Fruit fly (Drosophila melanogaster) whole organism, embryonic: ENCODE results near the gene CG1299.
A peak's percentile ranks its signal among the peaks of the same experiment; 100 is the strongest.

ENCODE experiments used
- Antp ChIP-seq: fragments of 200-800 bp; sonication (Bioruptor generic); optimal IDR thresholded peaks from 3 replicates; lab custom pipeline; 2016; ENCODE audit warnings: missing biosample characterization, missing genetic modification characterization
- CG10321 ChIP-seq: fragments of 200-800 bp; sonication (Bioruptor generic); IDR thresholded peaks from 2 replicates; pipeline ENCODE4 v1.3.6; 2022; ENCODE audit warnings: missing biosample characterization, missing genetic modification characterization
- CG11504 ChIP-seq: fragments of 200-800 bp; sonication (Bioruptor generic); optimal IDR thresholded peaks from 3 replicates; lab custom pipeline; 2019; ENCODE audit warnings: missing biosample characterization, mild to moderate bottlenecking, missing genetic modification characterization, moderate library complexity
- CG13894 ChIP-seq: fragments of 200-800 bp; sonication (Bioruptor generic); optimal IDR thresholded peaks from 3 replicates; lab custom pipeline; 2018; ENCODE audit warnings: missing biosample characterization, mild to moderate bottlenecking, missing genetic modification characterization, moderate library complexity
- CG14441 ChIP-seq: fragments of 200-800 bp; sonication (Bioruptor generic); IDR thresholded peaks from 2 replicates; pipeline ENCODE4 v1.3.6; 2022; ENCODE audit warnings: missing biosample characterization, missing genetic modification characterization
- CG14860 ChIP-seq: fragments of 200-800 bp; sonication (Bioruptor generic); IDR thresholded peaks from 3 replicates; pipeline ENCODE4 v1.3.6; 2022; ENCODE audit warnings: missing biosample characterization, missing genetic modification characterization; ENCODE audit not compliant: partially characterized antibody
- CG1529 ChIP-seq: fragments of 200-800 bp; sonication (Bioruptor generic); optimal IDR thresholded peaks from 3 replicates; lab custom pipeline; 2018; ENCODE audit warnings: missing biosample characterization, missing genetic modification characterization
- CG2199 ChIP-seq: fragments of 200-800 bp; sonication (Bioruptor generic); IDR thresholded peaks from 3 replicates; pipeline ENCODE4 v1.3.6; 2022; ENCODE audit warnings: missing biosample characterization, missing genetic modification characterization
- CG3065 ChIP-seq: fragments of 200-800 bp; sonication (Bioruptor generic); optimal IDR thresholded peaks from 2 replicates; lab custom pipeline; 2016; ENCODE audit warnings: missing biosample characterization, missing genetic modification characterization
- CG31224 ChIP-seq: fragments of 200-800 bp; sonication (Bioruptor generic); IDR thresholded peaks from 2 replicates; pipeline ENCODE4 v1.3.6; 2022; ENCODE audit warnings: missing biosample characterization, missing genetic modification characterization
- CG3163 ChIP-seq: fragments of 200-800 bp; sonication (Bioruptor generic); optimal IDR thresholded peaks from 3 replicates; lab custom pipeline; 2016; ENCODE audit warnings: missing biosample characterization, missing genetic modification characterization
- CG8089 ChIP-seq: fragments of 200-800 bp; sonication (Bioruptor generic); optimal IDR thresholded peaks from 3 replicates; lab custom pipeline; 2016; ENCODE audit warnings: missing biosample characterization, missing genetic modification characterization
- CG8478 ChIP-seq: fragments of >200 bp; optimal IDR thresholded peaks from 2 replicates; lab custom pipeline; 2018
- CG8765 ChIP-seq: fragments of 200-800 bp; sonication (Bioruptor generic); IDR thresholded peaks from 2 replicates; pipeline ENCODE4 v1.3.6; 2022; ENCODE audit warnings: missing biosample characterization, missing genetic modification characterization
- CG8944 ChIP-seq: fragments of 200-800 bp; sonication (Bioruptor generic); optimal IDR thresholded peaks from 3 replicates; lab custom pipeline; 2016; ENCODE audit warnings: missing biosample characterization, missing genetic modification characterization
- CG9727 ChIP-seq: fragments of 200-800 bp; sonication (Bioruptor generic); optimal IDR thresholded peaks from 3 replicates; lab custom pipeline; 2017; ENCODE audit warnings: missing biosample characterization, mild to moderate bottlenecking, missing genetic modification characterization
- CkIIα-i1 ChIP-seq: fragments of 200-800 bp; sonication (Bioruptor generic); IDR thresholded peaks from 2 replicates; pipeline ENCODE4 v1.3.6; 2022; ENCODE audit warnings: missing biosample characterization, missing genetic modification characterization
- D19A ChIP-seq: fragments of 200-800 bp; optimal IDR thresholded peaks from 3 replicates; lab custom pipeline; 2019; ENCODE audit warnings: missing biosample characterization, mild to moderate bottlenecking, missing genetic modification characterization, moderate library complexity
- HLH3B ChIP-seq: fragments of 200-800 bp; sonication (Bioruptor generic); IDR thresholded peaks from 2 replicates; pipeline ENCODE4 v1.3.6; 2022; ENCODE audit warnings: missing biosample characterization, missing genetic modification characterization
- Hmr ChIP-seq: fragments of 200-800 bp; sonication (Bioruptor generic); optimal IDR thresholded peaks from 3 replicates; lab custom pipeline; 2017; ENCODE audit warnings: mild to moderate bottlenecking, missing biosample characterization, missing genetic modification reagents, missing genetic modification characterization
- Hr51 ChIP-seq, 2 experiments: fragments of 200-800 bp; sonication (Bioruptor generic); optimal IDR thresholded peaks; 2 replicates in 1 of 2; 3 replicates in 1 of 2; lab custom pipeline; 2016 to 2018; ENCODE audit warnings: missing biosample characterization in 2 of 2, missing genetic modification characterization in 2 of 2, mild to moderate bottlenecking in 1 of 2, moderate library complexity in 1 of 2
- Lpt ChIP-seq: fragments of >200 bp; optimal IDR thresholded peaks from 2 replicates; lab custom pipeline; 2018; ENCODE audit warnings: missing biosample characterization, missing genetic modification characterization
- NfI ChIP-seq: fragments of 200-800 bp; sonication (Bioruptor generic); optimal IDR thresholded peaks from 3 replicates; lab custom pipeline; 2018; ENCODE audit warnings: missing biosample characterization, mild to moderate bottlenecking, missing genetic modification characterization, moderate library complexity
- Poxn ChIP-seq: fragments of 200-800 bp; sonication (Bioruptor generic); IDR thresholded peaks from 2 replicates; pipeline ENCODE4 v1.3.6; 2022; ENCODE audit warnings: missing biosample characterization, missing genetic modification characterization
- Rx ChIP-seq: fragments of 200-800 bp; sonication (Bioruptor generic); IDR thresholded peaks from 2 replicates; pipeline ENCODE4 v1.3.6; 2022; ENCODE audit warnings: missing biosample characterization, missing genetic modification characterization
- Spps ChIP-seq: fragments of 200-800 bp; sonication (Bioruptor generic); optimal IDR thresholded peaks from 2 replicates; lab custom pipeline; 2018; ENCODE audit warnings: missing biosample characterization, mild to moderate bottlenecking, missing genetic modification characterization
- Sry-β ChIP-seq: fragments of 200-800 bp; sonication (Bioruptor generic); optimal IDR thresholded peaks from 2 replicates; lab custom pipeline; 2018; ENCODE audit warnings: missing biosample characterization, mild to moderate bottlenecking, missing genetic modification characterization, moderate library complexity
- Vsx1 ChIP-seq: fragments of 200-800 bp; sonication (Bioruptor generic); optimal IDR thresholded peaks from 2 replicates; lab custom pipeline; 2017; ENCODE audit warnings: missing biosample characterization, mild to moderate bottlenecking, missing genetic modification characterization, missing genetic modification reagents
- bab2 ChIP-seq: fragments of 200-800 bp; sonication (Bioruptor generic); optimal IDR thresholded peaks from 2 replicates; lab custom pipeline; 2016; ENCODE audit warnings: missing biosample characterization, missing genetic modification characterization
- bsh ChIP-seq, 2 experiments: fragments of 200-800 bp; sonication (Bioruptor generic); optimal IDR thresholded peaks; 2 replicates each; lab custom pipeline; 2017 to 2018; ENCODE audit warnings: mild to moderate bottlenecking in 2 of 2, missing biosample characterization in 2 of 2, missing genetic modification characterization in 2 of 2, moderate library complexity in 1 of 2
- cas ChIP-seq: fragments of 200-800 bp; sonication (Bioruptor generic); IDR thresholded peaks from 2 replicates; pipeline ENCODE4 v1.3.6; 2022; ENCODE audit warnings: missing biosample characterization, missing genetic modification characterization
- eve ChIP-seq, 2 experiments: fragments of >200 bp; optimal IDR thresholded peaks; 2 replicates each; lab custom pipeline; 2017; ENCODE audit warnings: missing biosample characterization in 2 of 2, missing genetic modification characterization in 2 of 2
- gem ChIP-seq: fragments of 200-800 bp; sonication (Bioruptor generic); optimal IDR thresholded peaks from 2 replicates; lab custom pipeline; 2019; ENCODE audit warnings: missing biosample characterization, mild to moderate bottlenecking, missing genetic modification characterization, moderate library complexity
- grau ChIP-seq: fragments of 200-800 bp; optimal IDR thresholded peaks from 3 replicates; lab custom pipeline; 2019; ENCODE audit warnings: missing biosample characterization, mild to moderate bottlenecking, missing genetic modification characterization, moderate library complexity
- grn ChIP-seq: fragments of 200-800 bp; sonication (Bioruptor generic); optimal IDR thresholded peaks from 3 replicates; lab custom pipeline; 2017; ENCODE audit warnings: missing biosample characterization, missing genetic modification characterization
- kni ChIP-seq: fragments of 200-800 bp; sonication (Bioruptor generic); optimal IDR thresholded peaks from 3 replicates; lab custom pipeline; 2017; ENCODE audit warnings: mild to moderate bottlenecking, missing biosample characterization, missing genetic modification reagents, missing genetic modification characterization
- pho ChIP-seq: fragments of 200-800 bp; sonication (Bioruptor generic); optimal IDR thresholded peaks from 2 replicates; lab custom pipeline; 2016; ENCODE audit warnings: missing biosample characterization, missing genetic modification characterization
- phol ChIP-seq: fragments of 200-800 bp; sonication (Bioruptor generic); optimal IDR thresholded peaks from 3 replicates; lab custom pipeline; 2018; ENCODE audit warnings: missing biosample characterization, mild to moderate bottlenecking, missing genetic modification characterization, moderate library complexity
- ranshi ChIP-seq: fragments of 200-800 bp; sonication (Bioruptor generic); IDR thresholded peaks from 2 replicates; pipeline ENCODE4 v1.3.6; 2022; ENCODE audit warnings: missing biosample characterization, missing genetic modification characterization
- sens ChIP-seq: fragments of 200-800 bp; sonication (Bioruptor generic); peaks from one replicate; lab custom pipeline; 2016; ENCODE audit warnings: missing biosample characterization, missing genetic modification characterization
- tgo ChIP-seq: fragments of 200-800 bp; sonication (Bioruptor generic); IDR thresholded peaks from 3 replicates; pipeline ENCODE4 v1.3.6; 2022; ENCODE audit warnings: missing biosample characterization, missing genetic modification characterization
- vvl ChIP-seq: fragments of 200-800 bp; sonication (Bioruptor generic); IDR thresholded peaks from 2 replicates; pipeline ENCODE4 v1.3.6; 2022; ENCODE audit warnings: missing biosample characterization, missing genetic modification characterization
- z ChIP-seq: fragments of 200-800 bp; sonication (Bioruptor generic); IDR thresholded peaks from 3 replicates; pipeline ENCODE4 v1.3.6; 2022; ENCODE audit warnings: missing biosample characterization, missing genetic modification characterization
- zfh2 ChIP-seq: fragments of 200-800 bp; sonication (Bioruptor generic); optimal IDR thresholded peaks from 2 replicates; lab custom pipeline; 2016; ENCODE audit warnings: missing biosample characterization, missing genetic modification characterization

The CG1299 gene

dm6 chr3L:4119636-4120357 lies 28.7 kb upstream of the CG1299 start (continued):
- peak; percentile 11 for TF ChIP-seq bab2 (GFP tag; lab: Kevin White, UChicago)
- TF ChIP-seq bsh (GFP tag; optimal IDR thresholded peaks at IDR 0.05; lab: Kevin White, UChicago), result peak in 1 of 2 experiments; percentile 3
- TF ChIP-seq vvl (GFP tag; lab: Robert Waterston, UW), result peak; percentile 39
- peak; percentile 7 for TF ChIP-seq CG11504 (tag; lab: Kevin White, UChicago)
- TF ChIP-seq CG8765, result no peak
- TF ChIP-seq phol, result peak; percentile 21
- TF ChIP-seq sens (GFP tag; lab: Kevin White, UChicago), result peak; percentile 46
- TF ChIP-seq Sry-β (GFP tag; lab: Kevin White, UChicago), result peak; percentile 3
- peak; percentile 16 for TF ChIP-seq Lpt
- TF ChIP-seq grn (GFP tag; lab: Kevin White, UChicago), result peak; percentile 88
- no peak for TF ChIP-seq tgo
- TF ChIP-seq Antp (GFP tag; lab: Kevin White, UChicago), result no peak
- peak; percentile 8 for TF ChIP-seq pho (GFP tag; lab: Kevin White, UChicago)
- TF ChIP-seq CG14860 (GFP tag; lab: Robert Waterston, UW), result no peak
- TF ChIP-seq Hmr, result peak; percentile 3
- TF ChIP-seq Vsx1, result peak; percentile 67

dm6 chr3L:4120358-4121349 lies 27.8 kb upstream of the CG1299 start:
- TF ChIP-seq CG8478 (lab: Kevin White, UChicago) (no peak), Hr51 (GFP tag; optimal IDR thresholded peaks at IDR 0.05; lab: Kevin White, UChicago) (peak in 1 of 2 experiments; percentile 2), z (GFP tag; lab: Robert Waterston, UW) (peak; percentile 89), D19A (peak; percentile 84), CG2199 (GFP tag; lab: Robert Waterston, UW) (0 out of 3 replicates have a peak, but pooled peaks have one; percentile 10), CG13894 (tag; lab: Kevin White, UChicago) (peak; percentile 19)
- TF ChIP-seq, all 482 proteins: peak for 5

dm6 chr3L:4121589-4121988 lies 26.9 kb upstream of the CG1299 start:
- TF ChIP-seq grau (tag; lab: Kevin White, UChicago) (peak; percentile 50), zfh2 (no peak), eve (GFP tag; optimal IDR thresholded peaks at IDR 0.05; lab: Kevin White, UChicago) (peak in 1 of 2 experiments; percentile 58)
- TF ChIP-seq, all 482 proteins: peak for 2

- TF ChIP-seq Lpt (no peak), Poxn (GFP tag; lab: Robert Waterston, UW) (no peak), CG3163 (no peak), ranshi (GFP tag; lab: Robert Waterston, UW) (no peak), gem (peak; percentile 61), kni (peak; percentile 29), CG1529 (GFP tag; lab: Kevin White, UChicago) (peak; percentile 19), CG31224 (GFP tag; lab: Robert Waterston, UW) (no peak), CG9727 (GFP tag; lab: Kevin White, UChicago) (no peak), HLH3B (GFP tag; lab: Robert Waterston, UW) (no peak), CG8089 (GFP tag; lab: Kevin White, UChicago) (no peak), CG10321 (GFP tag; lab: Robert Waterston, UW) (no peak), CG8944 (GFP tag; lab: Kevin White, UChicago) (no peak), cas (GFP tag; lab: Robert Waterston, UW) (no peak), CG14441 (GFP tag; lab: Robert Waterston, UW) (no peak), Rx (GFP tag; lab: Robert Waterston, UW) (no peak), NfI (GFP tag; lab: Kevin White, UChicago) (peak; percentile 6), CkIIα-i1 (GFP tag; lab: Robert Waterston, UW) (no peak), Spps (no peak), CG3065 (GFP tag; lab: Kevin White, UChicago) (no peak)
Measured at dm6 chr3L:4122185-4122767, 26.2 kb upstream of the CG1299 start, which contains the start of gene Chd64. Gene Chd64 (minus strand): TSS chr3L:4122388.
